Worm (Caenorhabditis elegans) whole organism, young adult: ENCODE results near the gene F14F9.6.

Experiments
- C06A6.2 ChIP-seq: fragments of 200-800 bp; sonication (Bioruptor generic); conservative IDR thresholded peaks from 2 replicates; pipeline ENCODE4 v1.3.6; 2022; ENCODE audit warnings: missing genetic modification characterization, missing compliant biosample characterization
- D2030.7 ChIP-seq: fragments of 200-800 bp; sonication (Bioruptor generic); IDR thresholded peaks from 2 replicates; pipeline ENCODE4 v1.3.6; 2022; ENCODE audit warnings: missing genetic modification reagents, missing genetic modification characterization, missing compliant biosample characterization
- F33H1.4 ChIP-seq: fragments of 200-800 bp; sonication (Bioruptor generic); IDR thresholded peaks from 2 replicates; pipeline ENCODE4 v1.3.6; 2022; ENCODE audit warnings: missing genetic modification reagents, missing genetic modification characterization, missing compliant biosample characterization
- F49E8.2 ChIP-seq: sonication (generic microtip); optimal IDR thresholded peaks from 3 replicates; lab custom pipeline; 2017; ENCODE audit warnings: missing genetic modification characterization, mild to moderate bottlenecking, missing compliant biosample characterization, antibody characterized with exemption, moderate library complexity; ENCODE audit not compliant: insufficient read depth
- atf-7 ChIP-seq: sonication (generic microtip); optimal IDR thresholded peaks from 2 replicates; lab custom pipeline; 2017; ENCODE audit warnings: mild to moderate bottlenecking, missing genetic modification characterization, missing compliant biosample characterization
- attf-3 ChIP-seq: fragments of 200-800 bp; sonication (Bioruptor generic); conservative IDR thresholded peaks from 2 replicates; pipeline ENCODE4 v1.3.6; 2022; ENCODE audit warnings: missing genetic modification reagents, missing genetic modification characterization, missing compliant biosample characterization
- attf-5 ChIP-seq: fragments of 200-800 bp; sonication (Bioruptor generic); optimal IDR thresholded peaks from 2 replicates; lab custom pipeline; 2018; ENCODE audit warnings: mild to moderate bottlenecking, missing genetic modification characterization, missing compliant biosample characterization
- cebp-1 ChIP-seq, 2 experiments: fragments of 200-800 bp in 1 of 2; sonication (Bioruptor generic) in 1 of 2; sonication (generic microtip) in 1 of 2; IDR thresholded peaks in 1 of 2; optimal IDR thresholded peaks in 1 of 2; 2 replicates each; pipeline versions ENCODE4 v1.3.6 to Lab custom; 2017 to 2022; ENCODE audit warnings: missing compliant biosample characterization in 2 of 2, missing genetic modification characterization in 2 of 2, mild to moderate bottlenecking in 1 of 2, missing genetic modification reagents in 1 of 2, moderate library complexity in 1 of 2
- cebp-2 ChIP-seq: fragments of 200-800 bp; sonication (Bioruptor generic); IDR thresholded peaks from 2 replicates; pipeline ENCODE4 v1.3.6; 2022; ENCODE audit warnings: missing genetic modification characterization, missing compliant biosample characterization
- ceh-40 ChIP-seq: fragments of 200-800 bp; sonication (Bioruptor generic); IDR thresholded peaks from 2 replicates; pipeline ENCODE4 v1.3.6; 2022; ENCODE audit warnings: missing genetic modification characterization, missing compliant biosample characterization
- egrh-3 ChIP-seq: fragments of 200-800 bp; sonication (Bioruptor generic); IDR thresholded peaks from 2 replicates; pipeline ENCODE4 v1.3.6; 2022; ENCODE audit warnings: missing genetic modification reagents, missing genetic modification characterization, missing compliant biosample characterization
- hlh-26 ChIP-seq: fragments of 200-800 bp; sonication (Bioruptor generic); conservative IDR thresholded peaks from 2 replicates; pipeline ENCODE4 v1.3.6; 2022; ENCODE audit warnings: missing genetic modification reagents, missing genetic modification characterization, missing compliant biosample characterization
- hmg-1.2 ChIP-seq: fragments of 200-800 bp; sonication (Bioruptor generic); IDR thresholded peaks from 2 replicates; pipeline ENCODE4 v1.3.6; 2022; ENCODE audit warnings: missing genetic modification reagents, missing genetic modification characterization, missing compliant biosample characterization
- hrde-1 ChIP-seq: sonication (generic microtip); optimal IDR thresholded peaks from 2 replicates; lab custom pipeline; 2016; ENCODE audit warnings: missing genetic modification characterization, mild to moderate bottlenecking, missing compliant biosample characterization, moderate library complexity, missing genotype, missing genetic modification reagents, borderline replicate concordance
- hsf-1 ChIP-seq: fragments of 200-800 bp; sonication (Bioruptor generic); IDR thresholded peaks from 2 replicates; pipeline ENCODE4 v1.3.6; 2022; ENCODE audit warnings: missing genetic modification reagents, missing genetic modification characterization, missing compliant biosample characterization
- let-607 ChIP-seq, 2 experiments: fragments of 200-800 bp in 1 of 2; sonication (Bioruptor generic) in 1 of 2; sonication (generic microtip) in 1 of 2; optimal IDR thresholded peaks; 2 replicates each; lab custom pipeline; 2016 to 2018; ENCODE audit warnings: mild to moderate bottlenecking in 2 of 2, missing compliant biosample characterization in 2 of 2, missing genetic modification characterization in 2 of 2, moderate library complexity in 2 of 2, missing genotype in 1 of 2
- lin-26 ChIP-seq: fragments of 200-800 bp; sonication (Bioruptor generic); IDR thresholded peaks from 2 replicates; pipeline ENCODE4 v1.3.6; 2022; ENCODE audit warnings: missing genetic modification reagents, missing genetic modification characterization, missing compliant biosample characterization
- lin-35 ChIP-seq, 3 experiments: fragments of 150-350 bp in 2 of 3; sonication (generic microtip) in 1 of 3; optimal IDR thresholded peaks; 2 replicates each; lab custom pipeline; 2014 to 2018; ENCODE audit warnings: missing biosample characterization in 3 of 3, missing genetic modification characterization in 3 of 3, missing genetic modification reagents in 3 of 3
- lsl-1 ChIP-seq: fragments of 200-800 bp; sonication (Bioruptor generic); optimal IDR thresholded peaks from 2 replicates; lab custom pipeline; 2018; ENCODE audit warnings: mild to moderate bottlenecking, missing genetic modification characterization, moderate library complexity, missing compliant biosample characterization
- lsy-27 ChIP-seq: sonication (generic microtip); optimal IDR thresholded peaks from 2 replicates; lab custom pipeline; 2017; ENCODE audit warnings: missing genetic modification characterization, mild to moderate bottlenecking, missing compliant biosample characterization, antibody characterized with exemption, missing genotype, borderline replicate concordance; ENCODE audit not compliant: insufficient read depth
- madf-3 ChIP-seq: fragments of 200-800 bp; sonication (Bioruptor generic); IDR thresholded peaks from 2 replicates; pipeline ENCODE4 v1.3.6; 2022; ENCODE audit warnings: missing genetic modification reagents, missing genetic modification characterization, missing compliant biosample characterization
- mxl-1 ChIP-seq: sonication (generic microtip); optimal IDR thresholded peaks from 2 replicates; lab custom pipeline; 2016; ENCODE audit warnings: missing genetic modification characterization, missing compliant biosample characterization
- nhr-80 ChIP-seq: sonication (generic microtip); optimal IDR thresholded peaks from 2 replicates; lab custom pipeline; 2016; ENCODE audit warnings: missing genetic modification characterization, missing compliant biosample characterization
- pha-4 ChIP-seq: fragments of 150-350 bp; sonication (generic microtip); optimal IDR thresholded peaks from 2 replicates; lab custom pipeline; 2014; ENCODE audit warnings: missing biosample characterization, missing genetic modification reagents, missing genetic modification characterization
- repo-1 ChIP-seq: sonication (generic microtip); optimal IDR thresholded peaks from 2 replicates; lab custom pipeline; 2017; ENCODE audit warnings: mild to moderate bottlenecking, missing genetic modification characterization, missing compliant biosample characterization
- rpc-1 ChIP-seq, 2 experiments: fragments of 150-350 bp in 1 of 2; sonication (generic microtip) in 1 of 2; optimal IDR thresholded peaks; 2 replicates each; lab custom pipeline; 2014 to 2018; ENCODE audit warnings: missing biosample characterization in 1 of 2, missing genetic modification characterization in 1 of 2, missing genetic modification reagents in 1 of 2, missing genotype in 1 of 2
- snpc-3.4 ChIP-seq: sonication (generic microtip); optimal IDR thresholded peaks from 2 replicates; lab custom pipeline; 2017; ENCODE audit warnings: missing genetic modification characterization, mild to moderate bottlenecking, missing compliant biosample characterization, antibody characterized with exemption, moderate library complexity, missing genotype, missing genetic modification reagents
- tbp1 ChIP-seq: fragments of 200-800 bp; sonication (Bioruptor generic); optimal IDR thresholded peaks from 2 replicates; lab custom pipeline; 2018; ENCODE audit warnings: mild to moderate bottlenecking, missing genetic modification characterization, missing compliant biosample characterization
- tbx-9 ChIP-seq: sonication (generic microtip); optimal IDR thresholded peaks from 2 replicates; lab custom pipeline; 2016; ENCODE audit warnings: borderline replicate concordance, missing genetic modification characterization, inconsistent platforms, missing compliant biosample characterization
- unc-62 ChIP-seq: fragments of 150-350 bp; optimal IDR thresholded peaks from 2 replicates; lab custom pipeline; 2014; ENCODE audit warnings: missing biosample characterization, missing genetic modification reagents, missing genetic modification characterization
- zfh-2 ChIP-seq: fragments of 200-800 bp; sonication (Bioruptor generic); conservative IDR thresholded peaks from 2 replicates; pipeline ENCODE4 v1.3.6; 2022; ENCODE audit warnings: missing genetic modification reagents, missing genetic modification characterization, missing compliant biosample characterization
- zim-3 ChIP-seq: sonication (generic microtip); optimal IDR thresholded peaks from 2 replicates; lab custom pipeline; 2017; ENCODE audit warnings: mild to moderate bottlenecking, missing genetic modification characterization, moderate library complexity, missing compliant biosample characterization
- ztf-22 ChIP-seq: fragments of 200-800 bp; sonication (Bioruptor generic); optimal IDR thresholded peaks from 2 replicates; lab custom pipeline; 2018; ENCODE audit warnings: mild to moderate bottlenecking, missing genetic modification characterization, moderate library complexity, missing compliant biosample characterization
- ztf-26 ChIP-seq: sonication (generic microtip); optimal IDR thresholded peaks from 2 replicates; lab custom pipeline; 2017; ENCODE audit warnings: missing genetic modification characterization, missing compliant biosample characterization
- ztf-3 ChIP-seq: fragments of 200-800 bp; sonication (Bioruptor generic); optimal IDR thresholded peaks from 2 replicates; lab custom pipeline; 2018; ENCODE audit warnings: mild to moderate bottlenecking, missing genetic modification characterization, missing compliant biosample characterization

F14F9.6 gene

DNA sequence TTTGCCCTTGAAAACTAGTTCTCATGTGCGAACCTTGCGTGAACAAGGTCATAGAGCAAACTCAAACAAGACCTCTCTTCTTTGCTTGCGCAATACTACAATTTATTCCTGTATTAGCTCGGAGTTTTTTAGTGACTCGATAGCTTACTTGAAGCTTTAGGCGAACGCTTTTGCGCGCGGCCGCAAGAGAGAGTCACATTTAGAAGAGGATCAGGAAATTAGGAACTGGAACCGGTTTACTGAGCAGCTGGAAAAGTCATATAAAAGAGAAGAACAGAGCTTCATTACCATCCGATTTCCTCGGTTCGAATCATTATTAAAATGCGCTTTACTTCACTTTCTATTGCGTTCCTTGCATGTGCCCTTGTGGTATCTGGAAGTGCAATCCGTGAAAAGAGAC, 12.0 kb upstream of the F14F9.6 start, which contains the start of gene abu-15 (continued):
- TF ChIP-seq hrde-1 (tag; lab: Kevin White, UChicago) = no peak
- no peak for TF ChIP-seq C06A6.2 (GFP tag; lab: Robert Waterston, UW)
- TF ChIP-seq cebp-2 (GFP tag; lab: Robert Waterston, UW) = no peak

DNA sequence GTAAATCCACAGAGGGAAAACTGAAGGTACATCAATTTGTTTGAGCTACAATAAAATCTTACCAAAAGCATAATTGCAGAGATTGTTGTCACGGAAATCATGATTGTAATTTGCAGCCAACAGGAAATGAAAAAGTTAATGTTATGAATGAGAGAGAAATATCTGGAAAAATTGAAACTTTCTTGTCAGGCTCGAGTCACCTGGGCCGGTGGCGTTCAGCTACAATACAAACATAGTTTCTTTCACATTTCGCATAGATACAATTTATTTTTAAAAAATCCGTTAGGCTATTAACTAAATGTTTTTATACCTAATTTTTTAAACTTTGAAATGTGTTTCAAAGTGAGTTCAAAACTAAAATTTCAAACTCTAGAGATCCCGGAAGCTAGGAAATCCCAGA, 11.4 kb upstream of the F14F9.6 start, which contains the start of gene srx-39:
srx-39 (minus strand) TSS at position 101 of the 400 bp plus-strand sequence.
- TF ChIP-seq nhr-80 (tag; lab: Kevin White, UChicago) (no peak), lsl-1 (GFP tag; lab: Kevin White, UChicago) (no peak), lin-35 (GFP tag; optimal IDR thresholded peaks at IDR 0.05; lab: Kevin White, UChicago) (no peak), egrh-3 (no peak), zim-3 (tag; lab: Kevin White, UChicago) (no peak), rpc-1 (optimal IDR thresholded peaks at IDR 0.05; lab: Kevin White, UChicago) (no peak), rpc-1 (tag; optimal IDR thresholded peaks at IDR 0.05; lab: Kevin White, UChicago) (no peak), attf-3 (GFP tag; lab: Robert Waterston, UW) (no peak), hmg-1.2 (GFP tag; lab: Robert Waterston, UW) (no peak), F49E8.2 (tag; lab: Kevin White, UChicago) (no peak), ceh-40 (GFP tag; lab: Robert Waterston, UW) (no peak), F33H1.4 (no peak), ztf-3 (GFP tag; lab: Kevin White, UChicago) (no peak), lin-26 (no peak), lsy-27 (no peak)

DNA sequence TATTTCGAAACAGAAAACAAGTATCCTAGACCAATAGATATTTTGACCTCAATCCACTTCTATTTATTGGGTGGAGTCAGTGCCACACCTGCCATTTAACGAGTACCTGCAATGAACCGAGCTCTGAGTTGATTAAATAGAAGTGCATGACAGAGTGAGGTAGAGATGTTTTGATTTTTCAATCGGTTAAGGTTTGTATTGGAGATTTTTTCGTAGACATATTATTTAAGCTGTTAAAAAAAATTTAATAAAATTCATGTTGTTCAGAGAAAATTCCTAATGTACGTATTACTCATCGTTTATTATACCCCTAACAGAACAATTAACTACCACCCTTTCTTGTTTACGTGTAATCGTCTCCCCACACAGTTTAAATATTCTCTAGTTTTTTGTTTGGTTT, 9.2 kb upstream of the F14F9.6 start, which contains the start of gene srx-38:
srx-38 (minus strand) TSS at position 101 of the 400 bp plus-strand sequence.
- TF ChIP-seq zim-3 (tag; lab: Kevin White, UChicago) (no peak), zfh-2 (GFP tag; lab: Robert Waterston, UW) (no peak), snpc-3.4 (tag; lab: Kevin White, UChicago) (no peak), cebp-2 (GFP tag; lab: Robert Waterston, UW) (no peak), ztf-26 (tag; lab: Kevin White, UChicago) (no peak), hlh-26 (GFP tag; lab: Robert Waterston, UW) (no peak), let-607 (tag; optimal IDR thresholded peaks at IDR 0.05; lab: Kevin White, UChicago) (no peak), mxl-1 (tag; lab: Kevin White, UChicago) (no peak), ztf-22 (GFP tag; lab: Kevin White, UChicago) (no peak), repo-1 (tag; lab: Kevin White, UChicago) (no peak)

DNA sequence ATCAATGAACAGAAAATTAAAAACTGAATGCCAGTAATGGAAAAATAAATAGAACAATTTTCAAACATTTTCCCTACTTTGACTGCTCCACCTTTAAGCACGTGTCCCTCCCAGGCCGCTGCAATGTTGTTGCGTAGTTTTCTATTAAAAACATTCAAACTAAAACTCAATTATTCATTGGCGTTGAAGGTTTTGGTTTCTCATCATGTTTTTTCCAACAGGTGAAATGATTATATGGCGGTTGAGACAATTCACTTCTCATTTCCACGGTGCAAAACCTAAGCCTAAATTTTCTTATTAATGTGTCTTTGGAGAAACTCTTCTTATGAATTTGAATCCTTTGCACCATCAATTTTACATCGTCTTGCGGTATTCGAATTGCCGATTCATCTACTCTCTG, 4.6 kb upstream of the F14F9.6 start, which contains the start of gene srh-130:
srh-130 (plus strand) TSS at position 301 of the 400 bp plus-strand sequence.
- TF ChIP-seq unc-62 = no peak
- no peak for TF ChIP-seq lsy-27
- no peak for TF ChIP-seq atf-7 (tag; lab: Kevin White, UChicago)
- no peak for TF ChIP-seq tbx-9 (tag; lab: Kevin White, UChicago)
- TF ChIP-seq tbp1 (GFP tag; lab: Kevin White, UChicago) = no peak
- TF ChIP-seq attf-5 (GFP tag; lab: Kevin White, UChicago) = no peak
- no peak for TF ChIP-seq D2030.7 (GFP tag; lab: Robert Waterston, UW)
- TF ChIP-seq nhr-80 (tag; lab: Kevin White, UChicago) = no peak
- no peak for TF ChIP-seq hsf-1
- no peak for TF ChIP-seq cebp-1 (GFP tag; IDR thresholded peaks at IDR 0.05; lab: Robert Waterston, UW)
- no peak for TF ChIP-seq cebp-1 (tag; optimal IDR thresholded peaks at IDR 0.05; lab: Kevin White, UChicago)
- no peak for TF ChIP-seq madf-3 (GFP tag; lab: Robert Waterston, UW)
- no peak for TF ChIP-seq pha-4
